Fruit fly (Drosophila melanogaster): ENCODE measurements around the gene Drep4.

DNA sequence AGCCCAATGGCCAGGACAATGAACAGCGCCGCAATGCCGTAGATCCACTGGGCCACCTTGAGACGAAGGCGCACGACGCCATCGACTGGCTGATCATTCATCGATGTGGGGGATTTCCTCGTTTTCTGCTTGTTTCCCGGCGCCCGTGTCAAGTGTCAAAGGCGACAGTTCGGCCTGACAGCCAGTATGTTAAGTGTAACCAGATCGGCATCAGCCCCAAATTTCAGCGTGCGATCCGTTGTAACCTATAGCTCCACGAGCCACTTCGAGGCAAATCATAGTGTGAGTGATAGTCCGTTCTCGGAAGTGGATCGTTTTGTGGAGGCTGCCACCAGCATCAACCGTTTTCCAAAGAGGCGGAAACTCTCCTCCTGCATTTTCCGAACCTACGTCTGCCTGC is 20.4 kb upstream of the Drep4 start, which contains the start of gene CG43779:
- TF ChIP-seq toe (GFP tag; optimal IDR thresholded peaks at IDR 0.05) (no peak), kay (GFP tag; ENCODE audit: borderline replicate concordance) (no peak), CG5204 (GFP tag; optimal IDR thresholded peaks at IDR 0.05) (no peak)

Data from whole organism, adult.